Fruit fly (Drosophila melanogaster) whole organism, embryonic: ENCODE data around the gene CG5913.

ENCODE experiments used
- CG11723 ChIP-seq: fragments of 200-800 bp; sonication (Bioruptor generic); optimal IDR thresholded peaks from 2 replicates; lab custom pipeline; 2017; ENCODE audit warnings: missing biosample characterization, mild to moderate bottlenecking, missing genetic modification characterization
- CG12071 ChIP-seq: fragments of 200-800 bp; sonication (Bioruptor generic); optimal IDR thresholded peaks from 3 replicates; lab custom pipeline; 2018; ENCODE audit warnings: missing biosample characterization, mild to moderate bottlenecking, missing genetic modification characterization
- CG1233 ChIP-seq: fragments of 200-800 bp; sonication (Bioruptor generic); optimal IDR thresholded peaks from 4 replicates; lab custom pipeline; 2018; ENCODE audit warnings: missing biosample characterization, mild to moderate bottlenecking, missing genetic modification characterization
- CG12744 ChIP-seq: fragments of 200-800 bp; sonication (Bioruptor generic); optimal IDR thresholded peaks from 2 replicates; lab custom pipeline; 2016; ENCODE audit warnings: missing biosample characterization, missing genetic modification characterization
- CG12769 ChIP-seq: fragments of 200-800 bp; sonication (Bioruptor generic); optimal IDR thresholded peaks from 2 replicates; lab custom pipeline; 2019; ENCODE audit warnings: missing biosample characterization, mild to moderate bottlenecking, missing genetic modification characterization, moderate library complexity
- CG1647 ChIP-seq: fragments of 200-800 bp; sonication (Bioruptor generic); optimal IDR thresholded peaks from 3 replicates; lab custom pipeline; 2016; ENCODE audit warnings: missing biosample characterization, missing genetic modification characterization
- CG17359 ChIP-seq: fragments of 200-800 bp; sonication (Bioruptor generic); optimal IDR thresholded peaks from 3 replicates; lab custom pipeline; 2018; ENCODE audit warnings: missing biosample characterization, mild to moderate bottlenecking, missing genetic modification characterization, moderate library complexity
- CG17802 ChIP-seq: fragments of 200-800 bp; sonication (Bioruptor generic); optimal IDR thresholded peaks from 2 replicates; lab custom pipeline; 2018; ENCODE audit warnings: missing biosample characterization, mild to moderate bottlenecking, missing genetic modification characterization, moderate library complexity
- CG2129 ChIP-seq: fragments of 200-800 bp; sonication (Bioruptor generic); IDR thresholded peaks from 2 replicates; pipeline ENCODE4 v1.3.6; 2022; ENCODE audit warnings: missing biosample characterization, missing genetic modification characterization; ENCODE audit not compliant: partially characterized antibody
- CG4424 ChIP-seq: fragments of 200-800 bp; sonication (Bioruptor generic); optimal IDR thresholded peaks from 3 replicates; lab custom pipeline; 2016; ENCODE audit warnings: missing biosample characterization, missing genetic modification characterization
- CG6254 ChIP-seq: fragments of 200-800 bp; sonication (Bioruptor generic); optimal IDR thresholded peaks from 3 replicates; lab custom pipeline; 2017; ENCODE audit warnings: mild to moderate bottlenecking, missing biosample characterization, missing genetic modification reagents, missing genetic modification characterization
- CG6765 ChIP-seq: fragments of 200-800 bp; sonication (Bioruptor generic); optimal IDR thresholded peaks from 3 replicates; lab custom pipeline; 2017; ENCODE audit warnings: missing biosample characterization, mild to moderate bottlenecking, missing genetic modification characterization
- CG7963 ChIP-seq: fragments of 200-800 bp; sonication (Bioruptor generic); IDR thresholded peaks from 3 replicates; pipeline ENCODE4 v1.3.6; 2022; ENCODE audit warnings: missing biosample characterization, missing genetic modification characterization; ENCODE audit not compliant: partially characterized antibody
- CG8290 ChIP-seq, 3 experiments: fragments of 200-800 bp; sonication (Bioruptor generic); optimal IDR thresholded peaks; 2 replicates each; lab custom pipeline; 2016 to 2019; ENCODE audit warnings: missing biosample characterization in 3 of 3, missing genetic modification characterization in 3 of 3, mild to moderate bottlenecking in 2 of 3, moderate library complexity in 1 of 3
- CHES-1-like ChIP-seq: fragments of 200-800 bp; sonication (Bioruptor generic); optimal IDR thresholded peaks from 2 replicates; lab custom pipeline; 2016; ENCODE audit warnings: missing biosample characterization, missing genetic modification characterization
- Camta ChIP-seq: fragments of 200-800 bp; sonication (Bioruptor generic); optimal IDR thresholded peaks from 2 replicates; lab custom pipeline; 2016; ENCODE audit warnings: missing biosample characterization, missing genetic modification characterization
- Doc2 ChIP-seq: fragments of 200-800 bp; sonication (Bioruptor generic); IDR thresholded peaks from 2 replicates; pipeline ENCODE4 v1.3.6; 2022; ENCODE audit warnings: missing biosample characterization, missing genetic modification characterization
- E2f2 ChIP-seq: fragments of 200-800 bp; sonication (Bioruptor generic); IDR thresholded peaks from 2 replicates; pipeline ENCODE4 v1.3.6; 2022; ENCODE audit warnings: missing biosample characterization, missing genetic modification characterization
- GATAe ChIP-seq: fragments of 200-800 bp; sonication (Bioruptor generic); conservative IDR thresholded peaks from 2 replicates; pipeline ENCODE4 v1.3.6; 2022; ENCODE audit warnings: missing biosample characterization, missing genetic modification characterization
- H15 ChIP-seq: fragments of 200-800 bp; sonication (Bioruptor generic); IDR thresholded peaks from 3 replicates; pipeline ENCODE4 v1.3.6; 2022; ENCODE audit warnings: missing biosample characterization, missing genetic modification characterization
- Hr39 ChIP-seq: fragments of >200 bp; optimal IDR thresholded peaks from 2 replicates; lab custom pipeline; 2017
- Hr51 ChIP-seq, 2 experiments: fragments of 200-800 bp; sonication (Bioruptor generic); optimal IDR thresholded peaks; 2 replicates in 1 of 2; 3 replicates in 1 of 2; lab custom pipeline; 2016 to 2018; ENCODE audit warnings: missing biosample characterization in 2 of 2, missing genetic modification characterization in 2 of 2, mild to moderate bottlenecking in 1 of 2, moderate library complexity in 1 of 2
- Lhr ChIP-seq: fragments of 200-800 bp; sonication (Bioruptor generic); optimal IDR thresholded peaks from 3 replicates; lab custom pipeline; 2017; ENCODE audit warnings: mild to moderate bottlenecking, missing biosample characterization, missing genetic modification reagents, missing genetic modification characterization
- MESR4 ChIP-seq: fragments of 200-800 bp; sonication (Bioruptor generic); optimal IDR thresholded peaks from 2 replicates; lab custom pipeline; 2018; ENCODE audit warnings: missing biosample characterization, mild to moderate bottlenecking, missing genetic modification characterization, moderate library complexity
- Nf-YC ChIP-seq: fragments of 200-800 bp; optimal IDR thresholded peaks from 3 replicates; lab custom pipeline; 2019; ENCODE audit warnings: missing biosample characterization, mild to moderate bottlenecking, missing genetic modification characterization, moderate library complexity
- Oaz ChIP-seq: fragments of 200-800 bp; sonication (Bioruptor generic); IDR thresholded peaks from 2 replicates; pipeline ENCODE4 v1.3.6; 2022; ENCODE audit warnings: missing biosample characterization, missing genetic modification characterization
- Pdp1 ChIP-seq, 2 experiments: fragments of 200-800 bp; sonication (Bioruptor generic); optimal IDR thresholded peaks; 3 replicates each; lab custom pipeline; 2016; ENCODE audit warnings: missing biosample characterization in 2 of 2, missing genetic modification characterization in 2 of 2, mild to moderate bottlenecking in 1 of 2, moderate library complexity in 1 of 2
- Six4 ChIP-seq: fragments of 200-800 bp; sonication (Bioruptor generic); optimal IDR thresholded peaks from 2 replicates; lab custom pipeline; 2016; ENCODE audit warnings: missing biosample characterization, missing genetic modification characterization
- TFAM ChIP-seq: fragments of 200-800 bp; sonication (Bioruptor generic); optimal IDR thresholded peaks from 2 replicates; lab custom pipeline; 2017; ENCODE audit warnings: missing biosample characterization, missing genetic modification characterization, inconsistent platforms
- Taf1 ChIP-seq: fragments of 200-800 bp; sonication (Bioruptor generic); IDR thresholded peaks from 2 replicates; pipeline ENCODE4 v1.3.6; 2022; ENCODE audit warnings: missing biosample characterization, missing genetic modification characterization
- ato ChIP-seq: fragments of 200-800 bp; sonication (Bioruptor generic); IDR thresholded peaks from 2 replicates; pipeline ENCODE4 v1.3.6; 2022; ENCODE audit warnings: missing biosample characterization, missing genetic modification characterization; ENCODE audit not compliant: partially characterized antibody
- az2 ChIP-seq: fragments of 200-800 bp; sonication (Bioruptor generic); optimal IDR thresholded peaks from 3 replicates; lab custom pipeline; 2016; ENCODE audit warnings: missing biosample characterization, missing genetic modification characterization
- bcd ChIP-seq: fragments of 200-800 bp; sonication (Bioruptor generic); optimal IDR thresholded peaks from 2 replicates; lab custom pipeline; 2017; ENCODE audit warnings: missing biosample characterization, mild to moderate bottlenecking, missing genetic modification characterization
- bowl ChIP-seq: fragments of 200-800 bp; sonication (Bioruptor generic); IDR thresholded peaks from 2 replicates; pipeline ENCODE4 v1.3.6; 2022; ENCODE audit warnings: missing biosample characterization, missing genetic modification characterization
- bsh ChIP-seq, 2 experiments: fragments of 200-800 bp; sonication (Bioruptor generic); optimal IDR thresholded peaks; 2 replicates each; lab custom pipeline; 2017 to 2018; ENCODE audit warnings: mild to moderate bottlenecking in 2 of 2, missing biosample characterization in 2 of 2, missing genetic modification characterization in 2 of 2, moderate library complexity in 1 of 2
- corto ChIP-seq: fragments of 200-800 bp; sonication (Bioruptor generic); optimal IDR thresholded peaks from 2 replicates; lab custom pipeline; 2016; ENCODE audit warnings: missing biosample characterization, mild to moderate bottlenecking, missing genetic modification characterization, moderate library complexity
- esg ChIP-seq: fragments of 200-800 bp; sonication (Bioruptor generic); conservative IDR thresholded peaks from 2 replicates; pipeline ENCODE4 v1.3.6; 2022; ENCODE audit warnings: missing biosample characterization, missing genetic modification characterization
- jigr1 ChIP-seq: fragments of 200-800 bp; sonication (Bioruptor generic); IDR thresholded peaks from 3 replicates; pipeline ENCODE4 v1.3.6; 2022; ENCODE audit warnings: missing biosample characterization, missing genetic modification characterization
- jing ChIP-seq: fragments of 200-800 bp; sonication (Bioruptor generic); optimal IDR thresholded peaks from 2 replicates; lab custom pipeline; 2018; ENCODE audit warnings: missing biosample characterization, mild to moderate bottlenecking, missing genetic modification characterization
- kni ChIP-seq: fragments of 200-800 bp; sonication (Bioruptor generic); optimal IDR thresholded peaks from 3 replicates; lab custom pipeline; 2017; ENCODE audit warnings: mild to moderate bottlenecking, missing biosample characterization, missing genetic modification reagents, missing genetic modification characterization
- lola ChIP-seq, 3 experiments: fragments of >200 bp in 2 of 3; fragments of 200-800 bp in 1 of 3; sonication (Bioruptor generic) in 1 of 3; optimal IDR thresholded peaks; 2 replicates each; lab custom pipeline; 2017 to 2019; ENCODE audit warnings: missing biosample characterization in 3 of 3, missing genetic modification characterization in 3 of 3, mild to moderate bottlenecking in 1 of 3, moderate library complexity in 1 of 3
- mam ChIP-seq: fragments of 200-800 bp; sonication (Bioruptor generic); optimal IDR thresholded peaks from 3 replicates; lab custom pipeline; 2016; ENCODE audit warnings: missing biosample characterization, missing genetic modification characterization
- mirr ChIP-seq: fragments of 200-800 bp; sonication (Bioruptor generic); optimal IDR thresholded peaks from 3 replicates; lab custom pipeline; 2018; ENCODE audit warnings: missing biosample characterization, mild to moderate bottlenecking, missing genetic modification characterization
- pros ChIP-seq: fragments of 200-800 bp; sonication (Bioruptor generic); optimal IDR thresholded peaks from 3 replicates; lab custom pipeline; 2019; ENCODE audit warnings: missing biosample characterization, mild to moderate bottlenecking, missing genetic modification characterization, moderate library complexity
- row ChIP-seq: fragments of 200-800 bp; sonication (Bioruptor generic); IDR thresholded peaks from 3 replicates; pipeline ENCODE4 v1.3.6; 2022; ENCODE audit warnings: missing biosample characterization, missing genetic modification characterization
- salm ChIP-seq: fragments of 200-800 bp; sonication (Bioruptor generic); optimal IDR thresholded peaks from 2 replicates; lab custom pipeline; 2018; ENCODE audit warnings: missing biosample characterization, mild to moderate bottlenecking, missing genetic modification characterization
- sd ChIP-seq: fragments of 200-800 bp; sonication (Bioruptor generic); optimal IDR thresholded peaks from 3 replicates; lab custom pipeline; 2018; ENCODE audit warnings: missing biosample characterization, mild to moderate bottlenecking, missing genetic modification characterization, moderate library complexity
- vvl ChIP-seq: fragments of 200-800 bp; sonication (Bioruptor generic); IDR thresholded peaks from 2 replicates; pipeline ENCODE4 v1.3.6; 2022; ENCODE audit warnings: missing biosample characterization, missing genetic modification characterization

CG5913 gene

DNA sequence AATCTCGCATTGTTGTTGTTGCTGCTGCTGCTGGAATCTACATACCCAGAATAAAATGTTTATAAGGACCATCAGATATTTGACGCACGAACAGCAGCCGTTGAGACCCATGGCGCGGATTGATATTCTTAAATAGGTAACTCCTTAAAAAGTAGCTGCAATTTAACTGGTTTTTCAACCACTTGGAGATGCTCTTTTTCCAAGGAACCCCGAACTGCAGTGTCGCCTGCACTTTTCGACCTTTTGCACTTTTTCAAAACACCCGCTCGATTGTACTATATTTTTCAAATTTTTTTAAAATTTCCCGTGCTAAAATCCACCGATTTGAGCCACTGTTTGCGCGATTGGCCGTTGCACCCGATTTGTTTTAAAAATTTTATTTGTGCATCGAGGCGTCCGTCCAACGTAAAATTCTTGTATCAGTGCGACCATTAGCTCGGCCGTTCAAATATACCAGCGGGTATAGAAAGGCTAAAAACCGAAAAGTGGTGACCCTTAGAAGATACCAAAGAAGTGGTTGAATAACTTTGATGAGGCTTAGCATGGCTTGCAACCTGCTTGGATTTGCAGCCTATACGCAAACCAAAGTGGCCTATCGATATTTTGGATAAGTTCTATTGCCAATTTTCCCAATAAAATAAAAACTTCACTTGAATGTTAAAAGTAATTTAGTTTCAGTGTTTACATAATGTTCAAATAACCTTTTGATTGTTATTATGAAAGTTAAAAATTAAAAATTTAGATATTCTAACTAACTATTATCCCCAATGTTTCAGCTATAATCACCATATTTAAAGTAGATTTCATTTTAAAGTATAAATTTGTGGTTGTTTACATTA lies 12.1 kb upstream of the CG5913 start, which contains the start of gene Tsp96F (continued):
- TF ChIP-seq CG6254 (no peak), corto (no peak), vvl (GFP tag; lab: Robert Waterston, UW) (peak; percentile 30; the same call in 1 of the 2 replicates), CG12071 (GFP tag; lab: Kevin White, UChicago) (no peak), esg (GFP tag; lab: Robert Waterston, UW) (no peak), GATAe (GFP tag; lab: Robert Waterston, UW) (no peak), CG4424 (no peak), CG6765 (no peak), sd (peak; percentile 45), mam (no peak), Pdp1 (GFP tag; optimal IDR thresholded peaks at IDR 0.05; lab: Kevin White, UChicago) (peak in 1 of 2 experiments; percentile 97), kni (GFP tag; lab: Kevin White, UChicago) (peak; percentile 57), CG7963 (GFP tag; lab: Robert Waterston, UW) (0 out of 3 replicates have a peak, but pooled peaks have one; percentile 47), Nf-YC (tag; lab: Kevin White, UChicago) (no peak), salm (tag; lab: Kevin White, UChicago) (no peak), Hr39 (lab: Kevin White, UChicago) (no peak), E2f2 (GFP tag; lab: Robert Waterston, UW) (peak; percentile 41), CG17802 (tag; lab: Kevin White, UChicago) (no peak), CHES-1-like (GFP tag; lab: Kevin White, UChicago) (no peak), pros (GFP tag; lab: Kevin White, UChicago) (no peak), Six4 (GFP tag; lab: Kevin White, UChicago) (no peak), CG17359 (peak; percentile 8), bsh (GFP tag; optimal IDR thresholded peaks at IDR 0.05; lab: Kevin White, UChicago) (peak in 1 of 2 experiments; percentile 22), CG12769 (tag; lab: Kevin White, UChicago) (no peak), TFAM (GFP tag; lab: Kevin White, UChicago) (no peak), Camta (no peak), jigr1 (GFP tag; lab: Robert Waterston, UW) (no peak), mirr (GFP tag; lab: Kevin White, UChicago) (no peak), Hr51 (GFP tag; optimal IDR thresholded peaks at IDR 0.05; lab: Kevin White, UChicago) (no peak), Lhr (peak; percentile 82), H15 (GFP tag; lab: Robert Waterston, UW) (no peak), az2 (no peak), CG11723 (GFP tag; lab: Kevin White, UChicago) (no peak), CG8290 (GFP tag; optimal IDR thresholded peaks at IDR 0.05; lab: Kevin White, UChicago) (no peak), CG8290 (tag; optimal IDR thresholded peaks at IDR 0.05; lab: Kevin White, UChicago) (peak in 1 of 2 experiments; percentile 81), CG1647 (GFP tag; lab: Kevin White, UChicago) (no peak), jing (GFP tag; lab: Kevin White, UChicago) (no peak), Doc2 (GFP tag; lab: Robert Waterston, UW) (no peak), row (GFP tag; lab: Robert Waterston, UW) (peak; percentile 43; the same call in 2 of the 3 replicates), ato (GFP tag; lab: Robert Waterston, UW) (peak; percentile 13; the same call in 1 of the 2 replicates), CG1233 (GFP tag; lab: Kevin White, UChicago) (no peak), Taf1 (GFP tag; lab: Robert Waterston, UW) (no peak), MESR4 (GFP tag; lab: Kevin White, UChicago) (peak; percentile 81), Oaz (GFP tag; lab: Robert Waterston, UW) (no peak), bowl (GFP tag; lab: Robert Waterston, UW) (no peak), lola (GFP tag; optimal IDR thresholded peaks at IDR 0.05; lab: Kevin White, UChicago) (no peak), CG2129 (GFP tag; lab: Robert Waterston, UW) (no peak), CG12744 (GFP tag; lab: Kevin White, UChicago) (no peak), bcd (GFP tag; lab: Kevin White, UChicago) (peak; percentile 6)
